ENCODE assay signal across 1 fruit fly cellular context in genomic region chr2L:4818056-4818455, dm6.
TF ChIP-seq lines count a peak whose summit lies in the region.

TSS of gene CG3225 (minus strand) at chr2L:4818245.

TF ChIP-seq in whole organism, embryonic, 481 proteins besides CTCF, POLR2A, EP300 and RAD21 (continued from another document):
- TF ChIP-seq HmgZ (tag; optimal IDR thresholded peaks at IDR 0.05; lab: Kevin White, UChicago) = peak; percentile 30
- peak; percentile 54; the same call in 2 of the 3 replicates for TF ChIP-seq HLH4C (GFP tag; IDR thresholded peaks at IDR 0.05; lab: Robert Waterston, UW; ENCODE audit: partially characterized antibody)
- peak; percentile 25 for TF ChIP-seq Sry-δ (GFP tag; optimal IDR thresholded peaks at IDR 0.05; lab: Kevin White, UChicago)
- 0 out of 3 replicates have a peak, but pooled peaks have one; percentile 27 for TF ChIP-seq CG16813 (GFP tag; IDR thresholded peaks at IDR 0.05; lab: Robert Waterston, UW; ENCODE audit: partially characterized antibody)
- TF ChIP-seq nerfin-1 (tag; optimal IDR thresholded peaks at IDR 0.05; lab: Kevin White, UChicago) = peak; percentile 14
- TF ChIP-seq wek (GFP tag; optimal IDR thresholded peaks at IDR 0.05; lab: Kevin White, UChicago) = no peak
- peak; percentile 66; the same call in 1 of the 4 replicates for TF ChIP-seq chinmo (GFP tag; IDR thresholded peaks at IDR 0.05; lab: Robert Waterston, UW; ENCODE audit: partially characterized antibody)
- TF ChIP-seq pzg (GFP tag; optimal IDR thresholded peaks at IDR 0.05; lab: Kevin White, UChicago) = peak; percentile 89
- peak; percentile 4 for TF ChIP-seq sug (tag; optimal IDR thresholded peaks at IDR 0.05; lab: Kevin White, UChicago)
- TF ChIP-seq MBD-R2 (GFP tag; IDR thresholded peaks at IDR 0.05; lab: Robert Waterston, UW) = peak; percentile 80
- peak; percentile 70 for TF ChIP-seq trem (tag; optimal IDR thresholded peaks at IDR 0.05; lab: Kevin White, UChicago)
- TF ChIP-seq Asciz (GFP tag; optimal IDR thresholded peaks at IDR 0.05; lab: Kevin White, UChicago) = no peak
- no peak for TF ChIP-seq GATAe (GFP tag; conservative IDR thresholded peaks at IDR 0.05; lab: Robert Waterston, UW)
- peak; percentile 33; the same call in 1 of the 2 replicates for TF ChIP-seq hbn (GFP tag; IDR thresholded peaks at IDR 0.05; lab: Robert Waterston, UW; ENCODE audit: partially characterized antibody)
- TF ChIP-seq Pdp1 (GFP tag; optimal IDR thresholded peaks at IDR 0.05; lab: Kevin White, UChicago) = peak in 1 of 2 experiments; percentile 36
- peak; percentile 46 for TF ChIP-seq CG14710 (tag; optimal IDR thresholded peaks at IDR 0.05; lab: Kevin White, UChicago)
- no peak for TF ChIP-seq CG12071 (GFP tag; optimal IDR thresholded peaks at IDR 0.05; lab: Kevin White, UChicago)
- no peak for TF ChIP-seq phol (tag; optimal IDR thresholded peaks at IDR 0.05; lab: Kevin White, UChicago)
- TF ChIP-seq CG10543 (GFP tag; optimal IDR thresholded peaks at IDR 0.05; lab: Kevin White, UChicago) = no peak
- peak; percentile 16 for TF ChIP-seq CG17829 (tag; optimal IDR thresholded peaks at IDR 0.05; lab: Kevin White, UChicago)
- TF ChIP-seq NC2α (GFP tag; optimal IDR thresholded peaks at IDR 0.05; lab: Kevin White, UChicago) = no peak
- peak; percentile 8 for TF ChIP-seq nmo (GFP tag; optimal IDR thresholded peaks at IDR 0.05; lab: Kevin White, UChicago)
- TF ChIP-seq BEAF-32 (GFP tag; optimal IDR thresholded peaks at IDR 0.05; lab: Kevin White, UChicago) = peak; percentile 28
- TF ChIP-seq sd (tag; optimal IDR thresholded peaks at IDR 0.05; lab: Kevin White, UChicago) = peak; percentile 100
- peak; percentile 82 for TF ChIP-seq CG9797 (GFP tag; optimal IDR thresholded peaks at IDR 0.05; lab: Kevin White, UChicago)
- TF ChIP-seq CG34224 (GFP tag; IDR thresholded peaks at IDR 0.05; lab: Robert Waterston, UW; ENCODE audit: partially characterized antibody) = peak; percentile 74; the same call in 2 of the 3 replicates
- TF ChIP-seq CG10267 (tag; optimal IDR thresholded peaks at IDR 0.05; lab: Kevin White, UChicago) = peak; percentile 58
- peak; percentile 97 for TF ChIP-seq E2f2 (GFP tag; IDR thresholded peaks at IDR 0.05; lab: Robert Waterston, UW)
- peak; percentile 31; the same call in 1 of the 2 replicates for TF ChIP-seq sna (GFP tag; IDR thresholded peaks at IDR 0.05; lab: Robert Waterston, UW; ENCODE audit: partially characterized antibody)
- 0 out of 3 replicates have a peak, but pooled peaks have one; percentile 43 for TF ChIP-seq CG7963 (GFP tag; IDR thresholded peaks at IDR 0.05; lab: Robert Waterston, UW; ENCODE audit: partially characterized antibody)
- TF ChIP-seq CG9609 (GFP tag; optimal IDR thresholded peaks at IDR 0.05; lab: Kevin White, UChicago) = no peak
- TF ChIP-seq CG8290 (GFP tag; optimal IDR thresholded peaks at IDR 0.05; lab: Kevin White, UChicago) = no peak
- TF ChIP-seq CG8290 (tag; optimal IDR thresholded peaks at IDR 0.05; lab: Kevin White, UChicago) = peak in 1 of 2 experiments; percentile 18
- TF ChIP-seq CG17186 (GFP tag; optimal IDR thresholded peaks at IDR 0.05; lab: Kevin White, UChicago) = peak; percentile 67
- no peak for TF ChIP-seq jigr1 (GFP tag; IDR thresholded peaks at IDR 0.05; lab: Robert Waterston, UW)
- no peak for TF ChIP-seq CG6813 (GFP tag; optimal IDR thresholded peaks at IDR 0.05; lab: Kevin White, UChicago)
- TF ChIP-seq Doc3 (GFP tag; IDR thresholded peaks at IDR 0.05; lab: Robert Waterston, UW; ENCODE audit: partially characterized antibody) = peak; percentile 38; the same call in 1 of the 3 replicates
- TF ChIP-seq CG3163 (GFP tag; optimal IDR thresholded peaks at IDR 0.05; lab: Kevin White, UChicago) = no peak
- peak; percentile 95 for TF ChIP-seq Dp (GFP tag; optimal IDR thresholded peaks at IDR 0.05; lab: Kevin White, UChicago)
- TF ChIP-seq CG12219 (GFP tag; optimal IDR thresholded peaks at IDR 0.05; lab: Kevin White, UChicago) = no peak
- TF ChIP-seq Tbp (GFP tag; optimal IDR thresholded peaks at IDR 0.05; lab: Kevin White, UChicago) = no peak
- no peak for TF ChIP-seq CG12236 (GFP tag; optimal IDR thresholded peaks at IDR 0.05; lab: Kevin White, UChicago)
- no peak for TF ChIP-seq CG17802 (tag; optimal IDR thresholded peaks at IDR 0.05; lab: Kevin White, UChicago)
- no peak for TF ChIP-seq CG32772 (GFP tag; IDR thresholded peaks at IDR 0.05; lab: Robert Waterston, UW)
- peak; percentile 48; the same call in 1 of the 2 replicates for TF ChIP-seq Bgb (GFP tag; IDR thresholded peaks at IDR 0.05; lab: Robert Waterston, UW; ENCODE audit: partially characterized antibody)
- TF ChIP-seq gfzf (GFP tag; optimal IDR thresholded peaks at IDR 0.05; lab: Kevin White, UChicago) = peak; percentile 92
- TF ChIP-seq dmrt99B (tag; optimal IDR thresholded peaks at IDR 0.05; lab: Kevin White, UChicago) = no peak
- TF ChIP-seq Hmr (GFP tag; optimal IDR thresholded peaks at IDR 0.05; lab: Kevin White, UChicago) = no peak
- TF ChIP-seq CG12744 (GFP tag; optimal IDR thresholded peaks at IDR 0.05; lab: Kevin White, UChicago) = no peak
- TF ChIP-seq crp (GFP tag; optimal IDR thresholded peaks at IDR 0.05; lab: Kevin White, UChicago) = peak; percentile 78 to 94
